Worm (Caenorhabditis elegans): Measurements from ENCODE around the gene imp-3.

DNA sequence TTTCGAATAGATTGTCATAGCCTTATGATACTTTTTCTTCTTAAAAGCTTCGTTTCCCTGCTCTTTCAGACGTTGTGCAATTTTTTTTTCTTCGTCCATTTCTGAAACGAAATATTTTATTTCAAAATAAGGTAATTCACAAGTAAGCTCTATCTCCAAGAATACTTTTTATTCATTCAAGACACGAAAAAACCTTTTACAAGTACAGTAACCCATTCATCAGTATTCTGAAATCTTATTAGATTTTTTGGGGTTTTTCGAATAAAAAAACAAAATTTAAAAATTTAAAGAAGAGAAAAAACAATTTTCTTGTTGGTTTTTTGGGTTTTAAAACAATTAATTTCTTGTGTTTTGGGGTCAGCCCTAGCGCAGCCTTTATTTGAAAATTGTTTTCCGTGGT lies 10.5 kb downstream of the imp-3 start, which contains the start of gene rpap-3:
- TF ChIP-seq nhr-11 (tag; optimal IDR thresholded peaks at IDR 0.05) (no peak), sox-4 (tag; optimal IDR thresholded peaks at IDR 0.05) (no peak), ceh-82 (tag; optimal IDR thresholded peaks at IDR 0.05) (no peak), xbp-1 (tag; optimal IDR thresholded peaks at IDR 0.05) (no peak), ces-1 (GFP tag; optimal IDR thresholded peaks at IDR 0.05) (no peak), lin-15B (tag; optimal IDR thresholded peaks at IDR 0.05) (no peak), nhr-237 (tag; optimal IDR thresholded peaks at IDR 0.05) (no peak), efl-3 (GFP tag; optimal IDR thresholded peaks at IDR 0.05) (no peak), unc-86 (tag; optimal IDR thresholded peaks at IDR 0.05) (no peak)
